Worm (Caenorhabditis elegans): ENCODE measurements around the gene npr-26.

The npr-26 gene

DNA sequence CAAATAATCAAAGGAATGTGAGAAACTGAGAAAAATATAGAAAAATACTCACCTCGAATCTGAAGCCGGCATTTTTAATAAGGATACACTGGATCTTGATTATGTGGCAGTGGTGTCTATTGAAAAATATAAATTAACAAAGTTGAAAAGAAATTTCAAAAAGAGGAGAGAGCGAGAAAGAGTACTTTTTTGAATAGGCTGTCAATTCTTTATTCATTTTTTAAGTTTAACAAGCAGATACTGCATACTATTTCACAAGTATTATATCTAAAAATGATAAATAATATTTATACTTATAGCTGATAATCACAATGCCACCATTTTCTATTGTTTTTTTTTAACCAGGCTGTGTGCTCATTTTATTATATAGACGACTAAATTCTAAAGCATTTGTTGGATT lies at the start of gene npr-26:
Gene npr-26, minus strand, starts transcription at position 101 of the 400 bp plus-strand sequence.
- TF ChIP-seq swsn-7 (tag; optimal IDR thresholded peaks at IDR 0.05), result no peak

DNA sequence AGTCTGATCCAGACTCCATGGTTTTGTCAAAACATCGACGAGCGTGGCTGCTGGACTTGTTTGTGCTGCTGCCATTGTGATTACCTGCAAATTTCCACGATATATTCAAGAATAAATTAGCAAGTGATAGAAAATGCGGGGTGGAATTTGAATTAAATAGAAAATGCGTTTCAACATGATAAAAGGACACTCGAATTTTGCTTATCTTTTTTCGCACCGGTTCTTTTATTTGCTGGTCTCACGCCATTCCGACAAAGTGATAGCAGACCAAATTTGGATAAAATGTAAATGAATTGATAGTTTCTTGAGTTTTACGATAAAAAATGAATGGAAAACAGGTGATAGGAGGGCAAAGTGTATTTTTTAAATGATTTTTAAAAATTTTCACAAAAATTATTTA lies 49.7 kb upstream of the npr-26 start, which contains the start of gene elo-2:
Gene elo-2, minus strand, starts transcription at position 84 of the 400 bp plus-strand sequence.
- peak; percentile 92 for TF ChIP-seq elt-2 (tag; optimal IDR thresholded peaks at IDR 0.05)
- no peak for TF ChIP-seq irx-1 (tag; optimal IDR thresholded peaks at IDR 0.05)
- TF ChIP-seq mdl-1 (tag; optimal IDR thresholded peaks at IDR 0.05), result no peak
- no peak for TF ChIP-seq skn-1 (tag; optimal IDR thresholded peaks at IDR 0.05)
- TF ChIP-seq nhr-11 (tag; optimal IDR thresholded peaks at IDR 0.05), result no peak
- TF ChIP-seq unc-86 (tag; optimal IDR thresholded peaks at IDR 0.05), result no peak
- no peak for TF ChIP-seq efl-3 (GFP tag; optimal IDR thresholded peaks at IDR 0.05)
- no peak for TF ChIP-seq fos-1 (tag; optimal IDR thresholded peaks at IDR 0.05)
- TF ChIP-seq egl-27 (tag; optimal IDR thresholded peaks at IDR 0.05), result no peak
- TF ChIP-seq hlh-4 (tag; optimal IDR thresholded peaks at IDR 0.05), result no peak
- no peak for TF ChIP-seq efl-1 (optimal IDR thresholded peaks at IDR 0.05)
- TF ChIP-seq efl-1 (GFP tag; optimal IDR thresholded peaks at IDR 0.05 in 1 of 2), result peak in 1 of 2 experiments; percentile 68
- no peak for TF ChIP-seq nhr-19 (GFP tag; conservative IDR thresholded peaks at IDR 0.05)
- TF ChIP-seq lin-35 (GFP tag; optimal IDR thresholded peaks at IDR 0.05), result peak in 1 of 2 experiments; percentile 18
- no peak for TF ChIP-seq xbp-1 (tag; optimal IDR thresholded peaks at IDR 0.05)
- no peak for TF ChIP-seq snu-23 (GFP tag; optimal IDR thresholded peaks at IDR 0.05)

DNA sequence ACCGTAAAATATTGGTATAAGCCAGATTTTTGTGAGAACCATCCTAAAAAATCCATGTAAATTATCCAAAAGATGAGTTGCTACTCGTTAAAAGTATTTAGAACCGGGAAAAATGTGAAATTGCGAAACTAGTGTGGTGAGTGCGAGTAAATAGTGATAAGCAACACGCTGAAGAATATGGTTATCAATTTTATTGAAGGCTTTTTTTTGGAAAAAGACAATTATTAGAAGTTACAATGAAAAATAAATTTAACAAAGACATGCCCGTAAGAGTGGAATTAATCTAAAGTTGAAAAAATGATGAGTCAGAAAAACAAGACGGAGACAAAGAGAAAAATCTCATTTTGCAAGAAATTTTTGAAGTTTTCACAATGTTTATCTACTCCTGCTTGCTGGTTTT lies 48.3 kb upstream of the npr-26 start, which contains the start of gene F11E6.6:
Gene F11E6.6, minus strand, starts transcription at position 101 of the 400 bp plus-strand sequence.
- TF ChIP-seq snu-23 (GFP tag; optimal IDR thresholded peaks at IDR 0.05) (no peak), ceh-90 (tag; optimal IDR thresholded peaks at IDR 0.05) (no peak), nhr-85 (tag) (no peak), isw-1 (GFP tag; IDR thresholded peaks at IDR 0.05) (no peak), nhr-28 (tag; optimal IDR thresholded peaks at IDR 0.05) (no peak), unc-30 (tag; optimal IDR thresholded peaks at IDR 0.05) (no peak), nhr-12 (tag; optimal IDR thresholded peaks at IDR 0.05) (no peak), unc-130 (tag; optimal IDR thresholded peaks at IDR 0.05) (no peak), nhr-11 (tag; optimal IDR thresholded peaks at IDR 0.05) (no peak), nhr-71 (tag; optimal IDR thresholded peaks at IDR 0.05) (no peak), xbp-1 (tag; optimal IDR thresholded peaks at IDR 0.05) (no peak), ztf-11 (tag; optimal IDR thresholded peaks at IDR 0.05) (no peak)

DNA sequence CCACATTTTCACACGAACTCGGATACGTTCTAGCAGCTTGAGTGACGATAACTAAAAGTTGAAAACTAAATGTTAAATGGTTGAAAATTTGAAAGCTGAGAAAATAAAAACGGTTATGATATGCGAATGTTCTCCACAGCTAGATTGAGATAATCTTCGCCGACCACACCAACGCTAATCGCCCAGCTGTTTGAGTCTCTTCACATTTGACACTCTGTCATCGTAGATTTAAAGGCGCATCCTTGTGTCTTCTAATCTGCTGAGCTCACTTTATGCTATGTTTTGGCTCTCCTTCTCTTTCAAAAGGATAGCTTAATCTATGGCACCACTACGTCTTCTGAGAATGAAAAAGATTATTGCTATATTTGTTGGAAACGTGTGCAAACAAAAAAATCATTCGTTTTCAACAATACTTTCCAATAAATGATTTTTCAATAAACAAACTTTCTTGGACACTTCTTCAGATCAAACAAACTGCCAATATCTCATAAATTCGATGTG lies 45.5 kb upstream of the npr-26 start, which contains the start of gene F11E6.10:
Gene F11E6.10, minus strand, starts transcription at position 51 of the 501 bp plus-strand sequence.
- TF ChIP-seq ceh-88 (GFP tag; IDR thresholded peaks at IDR 0.05), result no peak
- peak; percentile 79 for TF ChIP-seq dsc-1 (tag; optimal IDR thresholded peaks at IDR 0.05)
- TF ChIP-seq nhr-47 (tag; optimal IDR thresholded peaks at IDR 0.05), result peak; percentile 9
- TF ChIP-seq grh-1 (GFP tag; IDR thresholded peaks at IDR 0.05), result no peak
- TF ChIP-seq nhr-90 (tag; optimal IDR thresholded peaks at IDR 0.05; ENCODE audit: poor library complexity), result no peak
- peak; percentile 64 for TF ChIP-seq pax-3 (tag; optimal IDR thresholded peaks at IDR 0.05)

DNA sequence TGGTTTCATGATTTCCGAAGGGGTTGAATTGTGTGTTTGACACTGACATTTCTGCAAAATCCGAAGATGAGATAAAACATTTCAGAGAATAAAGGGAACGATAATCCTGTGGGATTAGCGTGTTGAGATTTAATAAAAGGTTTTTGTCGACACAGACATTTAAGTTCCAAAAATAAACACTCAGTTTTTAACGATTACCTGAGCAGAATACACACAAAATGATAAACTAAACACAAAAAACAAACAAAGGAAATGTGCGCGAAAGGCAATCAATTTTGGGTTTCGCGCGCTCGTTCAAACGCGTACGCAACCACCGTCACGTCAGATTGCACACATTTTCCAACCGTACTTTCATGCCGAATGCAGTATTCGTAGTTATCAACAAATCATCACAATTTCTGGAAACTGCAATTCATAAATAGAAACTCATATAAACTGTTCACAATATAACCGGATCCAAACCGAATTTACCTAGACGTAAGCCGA lies 43.6 kb upstream of the npr-26 start, which contains the start of gene rif-1.1:
Gene rif-1.1, minus strand, starts transcription at position 51 of the 486 bp plus-strand sequence.
- TF ChIP-seq sup-37 (GFP tag; optimal IDR thresholded peaks at IDR 0.05) (no peak), hlh-17 (GFP tag; optimal IDR thresholded peaks at IDR 0.05; ENCODE audit: borderline replicate concordance) (no peak), xbp-1 (tag; optimal IDR thresholded peaks at IDR 0.05) (peak; percentile 17), nhr-237 (tag; optimal IDR thresholded peaks at IDR 0.05) (no peak), lsy-2 (tag; optimal IDR thresholded peaks at IDR 0.05) (peak; percentile 57 to 95), ceh-8 (GFP tag; optimal IDR thresholded peaks at IDR 0.05) (no peak), mef-2 (tag; optimal IDR thresholded peaks at IDR 0.05) (no peak), lin-35 (GFP tag; optimal IDR thresholded peaks at IDR 0.05) (peak; percentile 91 to 97), pax-3 (tag; optimal IDR thresholded peaks at IDR 0.05) (no peak), snu-23 (GFP tag; optimal IDR thresholded peaks at IDR 0.05) (peak; percentile 59), mep-1 (tag; optimal IDR thresholded peaks at IDR 0.05) (no peak), mdl-1 (tag; optimal IDR thresholded peaks at IDR 0.05) (no peak), nhr-90 (tag; optimal IDR thresholded peaks at IDR 0.05; ENCODE audit: poor library complexity) (peak; percentile 30), dpl-1 (GFP tag; optimal IDR thresholded peaks at IDR 0.05) (peak; percentile 91 to 94 (median 92)), F16B12.6 (tag; optimal IDR thresholded peaks at IDR 0.05) (peak; percentile 89), hpl-2 (GFP tag; optimal IDR thresholded peaks at IDR 0.05) (peak; percentile 6), hlh-4 (tag; optimal IDR thresholded peaks at IDR 0.05) (no peak), ets-5 (GFP tag; IDR thresholded peaks at IDR 0.05) (no peak), swsn-7 (tag; optimal IDR thresholded peaks at IDR 0.05) (peak; percentile 48), efl-1 (optimal IDR thresholded peaks at IDR 0.05) (peak; percentile 93 to 94), efl-1 (GFP tag; optimal IDR thresholded peaks at IDR 0.05 in 1 of 2) (peak; percentile 93 to 99), fkh-8 (tag; optimal IDR thresholded peaks at IDR 0.05) (peak; percentile 33)
